Worm (Caenorhabditis elegans) whole organism, L3 larva: ENCODE data around the gene T01C1.4.

Experiments
- R02D3.7 ChIP-seq: fragments of 150-350 bp; optimal IDR thresholded peaks from 2 replicates; lab custom pipeline; 2014; ENCODE audit warnings: missing biosample characterization, missing genetic modification characterization
- ama-1 ChIP-seq: fragments of 150-350 bp; optimal IDR thresholded peaks from 2 replicates; lab custom pipeline; 2018
- ceh-16 ChIP-seq: sonication (generic microtip); optimal IDR thresholded peaks from 2 replicates; lab custom pipeline; 2017; ENCODE audit warnings: missing biosample characterization, missing genetic modification characterization
- ceh-82 ChIP-seq: fragments of 150-350 bp; optimal IDR thresholded peaks from 2 replicates; lab custom pipeline; 2014; ENCODE audit warnings: missing biosample characterization, missing genetic modification characterization
- egl-27 ChIP-seq: sonication (generic microtip); optimal IDR thresholded peaks from 4 replicates; lab custom pipeline; 2017; ENCODE audit warnings: missing biosample characterization, missing genetic modification reagents, missing genetic modification characterization
- elt-3 ChIP-seq, 3 experiments: fragments of 150-350 bp in 1 of 3; sonication (generic microtip) in 2 of 3; optimal IDR thresholded peaks; 2 replicates in 2 of 3; 4 replicates in 1 of 3; lab custom pipeline; 2014 to 2017; ENCODE audit warnings: missing biosample characterization in 3 of 3, missing genetic modification characterization in 3 of 3
- lin-39 ChIP-seq: fragments of 150-350 bp; optimal IDR thresholded peaks from 2 replicates; lab custom pipeline; 2018; ENCODE audit warnings: missing biosample characterization, missing genetic modification reagents, missing genetic modification characterization
- nhr-25 ChIP-seq: sonication (generic microtip); optimal IDR thresholded peaks from 2 replicates; lab custom pipeline; 2017; ENCODE audit warnings: missing biosample characterization, missing genetic modification characterization
- nhr-77 ChIP-seq: fragments of 150-350 bp; optimal IDR thresholded peaks from 2 replicates; lab custom pipeline; 2014; ENCODE audit warnings: missing biosample characterization, missing genetic modification characterization
- pha-4 ChIP-seq: fragments of 150-350 bp; optimal IDR thresholded peaks from 2 replicates; lab custom pipeline; 2014; ENCODE audit warnings: missing biosample characterization, missing genetic modification reagents, missing genetic modification characterization
- snpc-4 ChIP-seq: fragments of 150-350 bp; optimal IDR thresholded peaks from 2 replicates; lab custom pipeline; 2014; ENCODE audit warnings: missing biosample characterization, missing genetic modification characterization
- tbx-2 ChIP-seq: sonication (generic microtip); optimal IDR thresholded peaks from 2 replicates; lab custom pipeline; 2016; ENCODE audit warnings: mild to moderate bottlenecking, missing genetic modification characterization, missing compliant biosample characterization

DNA sequence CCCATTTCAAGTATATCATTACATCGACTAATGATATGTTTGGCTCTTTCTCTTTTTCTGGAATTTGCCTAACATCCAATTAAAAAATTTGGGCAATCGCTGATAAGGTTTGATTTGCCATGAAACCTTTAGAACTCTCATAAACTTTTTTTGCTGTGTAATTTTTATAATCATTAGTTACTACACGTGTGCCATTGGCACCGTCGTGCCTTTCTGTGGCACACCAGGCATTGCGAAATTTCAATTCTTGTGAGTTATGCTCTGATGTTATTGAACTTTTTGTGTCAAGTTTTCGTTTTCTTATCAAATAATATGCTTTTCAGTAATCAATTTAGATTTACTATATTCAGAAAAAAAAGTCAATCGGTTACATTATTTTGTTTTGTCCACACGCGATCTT, 44.0 kb upstream of the T01C1.4 start:
- TF ChIP-seq R02D3.7: no peak
- no peak for TF ChIP-seq pha-4 (tag; lab: Kevin White, UChicago)
- no peak for TF ChIP-seq tbx-2 (tag; lab: Kevin White, UChicago)
- TF ChIP-seq lin-39: no peak
- TF ChIP-seq nhr-77 (tag; lab: Kevin White, UChicago): no peak
- TF ChIP-seq egl-27: no peak
- no peak for TF ChIP-seq elt-3 (tag; optimal IDR thresholded peaks at IDR 0.05; lab: Kevin White, UChicago)
- no peak for TF ChIP-seq nhr-25 (tag; lab: Kevin White, UChicago)
- TF ChIP-seq ceh-82: no peak
- no peak for TF ChIP-seq ama-1 (lab: Kevin White, UChicago)
- no peak for TF ChIP-seq snpc-4 (tag; lab: Kevin White, UChicago)
- no peak for TF ChIP-seq ceh-16
